Worm (Caenorhabditis elegans) whole organism, L2 larva: ENCODE results near the gene srab-16.

Experiments used
- ama-1 ChIP-seq: fragments of 150-350 bp; optimal IDR thresholded peaks from 2 replicates; lab custom pipeline; 2018; ENCODE audit warnings: inconsistent platforms
- egl-27 ChIP-seq: sonication (generic microtip); optimal IDR thresholded peaks from 3 replicates; lab custom pipeline; 2017; ENCODE audit warnings: missing biosample characterization, missing genetic modification reagents, missing genetic modification characterization
- lsy-2 ChIP-seq, 2 experiments: fragments of 150-350 bp in 1 of 2; sonication (generic microtip) in 1 of 2; optimal IDR thresholded peaks; 2 replicates each; lab custom pipeline; 2014 to 2017; ENCODE audit warnings: missing biosample characterization in 2 of 2, missing genetic modification characterization in 2 of 2
- mab-5 ChIP-seq: fragments of 150-350 bp; optimal IDR thresholded peaks from 2 replicates; lab custom pipeline; 2014; ENCODE audit warnings: missing biosample characterization, missing genetic modification characterization
- nhr-237 ChIP-seq: fragments of 150-350 bp; optimal IDR thresholded peaks from 2 replicates; lab custom pipeline; 2014; ENCODE audit warnings: missing biosample characterization, missing genetic modification characterization
- nhr-25 ChIP-seq: fragments of 150-350 bp; sonication (generic microtip); optimal IDR thresholded peaks from 3 replicates; lab custom pipeline; 2014; ENCODE audit warnings: missing biosample characterization, missing genetic modification characterization
- sma-9 ChIP-seq, 2 experiments: fragments of 150-350 bp in 1 of 2; sonication (generic microtip) in 1 of 2; optimal IDR thresholded peaks; 2 replicates each; lab custom pipeline; 2014 to 2016; ENCODE audit warnings: missing genetic modification characterization in 2 of 2, mild to moderate bottlenecking in 1 of 2, missing biosample characterization in 1 of 2, missing compliant biosample characterization in 1 of 2, missing genetic modification reagents in 1 of 2, moderate library complexity in 1 of 2
- unc-55 ChIP-seq: fragments of 150-350 bp; sonication (generic microtip); optimal IDR thresholded peaks from 3 replicates; lab custom pipeline; 2014; ENCODE audit warnings: missing biosample characterization, missing genetic modification reagents, missing genetic modification characterization
- unc-62 ChIP-seq: fragments of 150-350 bp; optimal IDR thresholded peaks from 2 replicates; lab custom pipeline; 2014; ENCODE audit warnings: missing biosample characterization, missing genetic modification reagents, missing genetic modification characterization
- ztf-11 ChIP-seq: sonication (generic microtip); optimal IDR thresholded peaks from 2 replicates; lab custom pipeline; 2017; ENCODE audit warnings: missing biosample characterization, missing genetic modification characterization
- ztf-4 ChIP-seq: fragments of 150-350 bp; optimal IDR thresholded peaks from 2 replicates; lab custom pipeline; 2014; ENCODE audit warnings: missing biosample characterization, missing genetic modification characterization

DNA sequence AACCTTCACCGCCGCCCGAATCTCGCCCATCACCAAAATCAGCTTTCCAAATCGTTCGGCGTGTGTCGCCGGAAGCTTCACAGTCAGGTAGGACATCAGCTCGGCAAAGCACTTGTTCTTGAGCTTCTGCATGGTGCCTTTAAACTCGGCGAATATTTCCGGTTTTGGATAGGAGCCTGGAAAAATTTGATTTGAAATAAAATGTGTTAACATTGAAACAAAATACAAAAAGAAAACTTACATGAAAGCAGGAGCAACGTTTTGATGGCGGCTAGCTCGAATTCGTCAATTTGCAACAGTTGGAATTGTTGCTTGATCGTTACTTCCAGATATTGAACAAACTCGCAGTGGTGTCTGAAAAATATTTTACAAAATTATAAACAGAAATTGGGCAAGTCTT, 20.2 kb downstream of the srab-16 start:
- TF ChIP-seq sma-9 (GFP tag; optimal IDR thresholded peaks at IDR 0.05; lab: Kevin White, UChicago): no peak
- no peak for TF ChIP-seq sma-9 (tag; optimal IDR thresholded peaks at IDR 0.05; lab: Kevin White, UChicago)
- TF ChIP-seq mab-5: no peak
- TF ChIP-seq ztf-11 (tag; lab: Kevin White, UChicago): no peak
- no peak for TF ChIP-seq ama-1 (lab: Kevin White, UChicago)
- TF ChIP-seq nhr-25 (tag; lab: Kevin White, UChicago): no peak
- no peak for TF ChIP-seq nhr-237
- TF ChIP-seq ztf-4 (tag; lab: Kevin White, UChicago): no peak
- TF ChIP-seq unc-55 (GFP tag; lab: Kevin White, UChicago): no peak
- no peak for TF ChIP-seq lsy-2 (tag; optimal IDR thresholded peaks at IDR 0.05; lab: Kevin White, UChicago)
- no peak for TF ChIP-seq unc-62
- TF ChIP-seq egl-27 (tag; lab: Kevin White, UChicago): no peak
